Fruit fly (Drosophila melanogaster) whole organism, embryonic: ENCODE data around the gene Sec63.

ENCODE experiments used
- Adf1 ChIP-seq: fragments of 200-800 bp; sonication (Bioruptor generic); IDR thresholded peaks from 2 replicates; pipeline ENCODE4 v1.3.6; 2022; ENCODE audit warnings: missing biosample characterization, missing genetic modification characterization
- Antp ChIP-seq: fragments of 200-800 bp; sonication (Bioruptor generic); optimal IDR thresholded peaks from 3 replicates; lab custom pipeline; 2016; ENCODE audit warnings: missing biosample characterization, missing genetic modification characterization
- Atf3 ChIP-seq: fragments of 200-800 bp; sonication (Bioruptor generic); optimal IDR thresholded peaks from 3 replicates; lab custom pipeline; 2016; ENCODE audit warnings: missing biosample characterization, missing genetic modification characterization
- BtbVII ChIP-seq: fragments of 200-800 bp; sonication (Bioruptor generic); optimal IDR thresholded peaks from 3 replicates; lab custom pipeline; 2017; ENCODE audit warnings: missing biosample characterization, mild to moderate bottlenecking, missing genetic modification characterization
- CG10543 ChIP-seq: fragments of 200-800 bp; sonication (Bioruptor generic); optimal IDR thresholded peaks from 3 replicates; lab custom pipeline; 2017; ENCODE audit warnings: missing biosample characterization, mild to moderate bottlenecking, missing genetic modification characterization, moderate library complexity
- CG11560 ChIP-seq: fragments of 200-800 bp; sonication (Bioruptor generic); IDR thresholded peaks from 3 replicates; pipeline ENCODE4 v1.3.6; 2022; ENCODE audit warnings: missing biosample characterization, missing genetic modification characterization
- CG12219 ChIP-seq: fragments of 200-800 bp; sonication (Bioruptor generic); optimal IDR thresholded peaks from 3 replicates; lab custom pipeline; 2018; ENCODE audit warnings: missing biosample characterization, mild to moderate bottlenecking, missing genetic modification characterization
- CG13287 ChIP-seq: fragments of 200-800 bp; sonication (Bioruptor generic); IDR thresholded peaks from 2 replicates; pipeline ENCODE4 v1.3.6; 2022; ENCODE audit warnings: missing biosample characterization, missing genetic modification characterization; ENCODE audit not compliant: partially characterized antibody
- CG15601 ChIP-seq: fragments of 200-800 bp; sonication (Bioruptor generic); optimal IDR thresholded peaks from 3 replicates; lab custom pipeline; 2019; ENCODE audit warnings: missing biosample characterization, mild to moderate bottlenecking, missing genetic modification characterization, moderate library complexity
- CG15696 ChIP-seq: fragments of 200-800 bp; sonication (Bioruptor generic); optimal IDR thresholded peaks from 2 replicates; lab custom pipeline; 2019; ENCODE audit warnings: missing biosample characterization, mild to moderate bottlenecking, missing genetic modification characterization, moderate library complexity
- CG16779 ChIP-seq: fragments of 200-800 bp; sonication (Bioruptor generic); IDR thresholded peaks from 2 replicates; pipeline ENCODE4 v1.3.6; 2022; ENCODE audit warnings: missing biosample characterization, missing genetic modification characterization
- CG17359 ChIP-seq: fragments of 200-800 bp; sonication (Bioruptor generic); optimal IDR thresholded peaks from 3 replicates; lab custom pipeline; 2018; ENCODE audit warnings: missing biosample characterization, mild to moderate bottlenecking, missing genetic modification characterization, moderate library complexity
- CG32532 ChIP-seq: fragments of 200-800 bp; sonication (Bioruptor generic); IDR thresholded peaks from 2 replicates; pipeline ENCODE4 v1.3.6; 2022; ENCODE audit warnings: missing biosample characterization, missing genetic modification characterization
- CG4404 ChIP-seq: fragments of 200-800 bp; sonication (Bioruptor generic); IDR thresholded peaks from 2 replicates; pipeline ENCODE4 v1.3.6; 2022; ENCODE audit warnings: missing biosample characterization, missing genetic modification characterization
- CG6854 ChIP-seq: fragments of 200-800 bp; sonication (Bioruptor generic); optimal IDR thresholded peaks from 3 replicates; lab custom pipeline; 2017; ENCODE audit warnings: missing biosample characterization, mild to moderate bottlenecking, missing genetic modification characterization
- CG7271 ChIP-seq: fragments of 200-800 bp; sonication (Bioruptor generic); optimal IDR thresholded peaks from 2 replicates; lab custom pipeline; 2018; ENCODE audit warnings: missing biosample characterization, mild to moderate bottlenecking, missing genetic modification characterization, moderate library complexity
- CG8478 ChIP-seq: fragments of >200 bp; optimal IDR thresholded peaks from 2 replicates; lab custom pipeline; 2018
- Doc2 ChIP-seq: fragments of 200-800 bp; sonication (Bioruptor generic); IDR thresholded peaks from 2 replicates; pipeline ENCODE4 v1.3.6; 2022; ENCODE audit warnings: missing biosample characterization, missing genetic modification characterization
- Doc3 ChIP-seq: fragments of 200-800 bp; sonication (Bioruptor generic); IDR thresholded peaks from 3 replicates; pipeline ENCODE4 v1.3.6; 2022; ENCODE audit warnings: missing biosample characterization, missing genetic modification characterization; ENCODE audit not compliant: partially characterized antibody
- Eip74EF ChIP-seq, 2 experiments: fragments of 200-800 bp in 1 of 2; fragments of >200 bp in 1 of 2; sonication (Bioruptor generic) in 1 of 2; optimal IDR thresholded peaks; 2 replicates each; lab custom pipeline; 2017 to 2019; ENCODE audit warnings: missing biosample characterization in 2 of 2, missing genetic modification characterization in 2 of 2, mild to moderate bottlenecking in 1 of 2, moderate library complexity in 1 of 2
- Hmx ChIP-seq: fragments of 200-800 bp; sonication (Bioruptor generic); optimal IDR thresholded peaks from 2 replicates; lab custom pipeline; 2016; ENCODE audit warnings: missing biosample characterization, missing genetic modification characterization
- Jarid2 ChIP-seq: fragments of 200-800 bp; sonication (Bioruptor generic); optimal IDR thresholded peaks from 3 replicates; lab custom pipeline; 2017; ENCODE audit warnings: mild to moderate bottlenecking, missing biosample characterization, missing genetic modification reagents, missing genetic modification characterization
- NC2α ChIP-seq: fragments of 200-800 bp; sonication (Bioruptor generic); optimal IDR thresholded peaks from 2 replicates; lab custom pipeline; 2016; ENCODE audit warnings: missing biosample characterization, missing genetic modification characterization
- Oli ChIP-seq: fragments of 200-800 bp; sonication (Bioruptor generic); optimal IDR thresholded peaks from 2 replicates; lab custom pipeline; 2018; ENCODE audit warnings: missing biosample characterization, mild to moderate bottlenecking, missing genetic modification characterization, moderate library complexity
- Optix ChIP-seq: fragments of 200-800 bp; sonication (Bioruptor generic); IDR thresholded peaks from 3 replicates; pipeline ENCODE4 v1.3.6; 2022; ENCODE audit warnings: missing biosample characterization, missing genetic modification characterization
- Ravus ChIP-seq: fragments of 200-800 bp; sonication (Bioruptor generic); IDR thresholded peaks from 2 replicates; pipeline ENCODE4 v1.3.6; 2022; ENCODE audit warnings: missing biosample characterization, missing genetic modification characterization
- Ssrp ChIP-seq: fragments of 200-800 bp; sonication (Bioruptor generic); optimal IDR thresholded peaks from 2 replicates; lab custom pipeline; 2018; ENCODE audit warnings: missing biosample characterization, mild to moderate bottlenecking, missing genetic modification characterization, moderate library complexity
- Trl ChIP-seq, 3 experiments: fragments of >200 bp in 2 of 3; fragments of 200-800 bp in 1 of 3; sonication (Bioruptor generic) in 1 of 3; optimal IDR thresholded peaks; 2 replicates in 1 of 3; 3 replicates in 2 of 3; lab custom pipeline; 2016 to 2017; ENCODE audit warnings: missing biosample characterization in 1 of 3, missing genetic modification characterization in 1 of 3
- ab ChIP-seq: fragments of 200-800 bp; sonication (Bioruptor generic); optimal IDR thresholded peaks from 2 replicates; lab custom pipeline; 2016; ENCODE audit warnings: missing biosample characterization, missing genetic modification characterization
- ap ChIP-seq: fragments of 200-800 bp; sonication (Bioruptor generic); IDR thresholded peaks from 2 replicates; pipeline ENCODE4 v1.3.6; 2022; ENCODE audit warnings: missing biosample characterization, missing genetic modification characterization
- bbx ChIP-seq: fragments of 200-800 bp; sonication (Bioruptor generic); IDR thresholded peaks from 2 replicates; pipeline ENCODE4 v1.3.6; 2022; ENCODE audit warnings: missing biosample characterization, missing genetic modification characterization; ENCODE audit not compliant: partially characterized antibody
- corto ChIP-seq: fragments of 200-800 bp; sonication (Bioruptor generic); optimal IDR thresholded peaks from 2 replicates; lab custom pipeline; 2016; ENCODE audit warnings: missing biosample characterization, mild to moderate bottlenecking, missing genetic modification characterization, moderate library complexity
- grau ChIP-seq: fragments of 200-800 bp; optimal IDR thresholded peaks from 3 replicates; lab custom pipeline; 2019; ENCODE audit warnings: missing biosample characterization, mild to moderate bottlenecking, missing genetic modification characterization, moderate library complexity
- gro ChIP-seq: fragments of 200-800 bp; sonication (Bioruptor generic); optimal IDR thresholded peaks from 2 replicates; lab custom pipeline; 2016; ENCODE audit warnings: missing biosample characterization, missing genetic modification characterization
- her ChIP-seq: fragments of 200-800 bp; sonication (Bioruptor generic); optimal IDR thresholded peaks from 2 replicates; lab custom pipeline; 2016; ENCODE audit warnings: missing biosample characterization, missing genetic modification characterization
- hkb ChIP-seq, 2 experiments: fragments of 200-800 bp in 1 of 2; fragments of >200 bp in 1 of 2; sonication (Bioruptor generic) in 1 of 2; IDR thresholded peaks in 1 of 2; optimal IDR thresholded peaks in 1 of 2; 2 replicates each; pipeline versions ENCODE4 v1.3.6 to Lab custom; 2017 to 2022; ENCODE audit warnings: missing biosample characterization in 1 of 2, missing genetic modification characterization in 1 of 2
- jing ChIP-seq: fragments of 200-800 bp; sonication (Bioruptor generic); optimal IDR thresholded peaks from 2 replicates; lab custom pipeline; 2018; ENCODE audit warnings: missing biosample characterization, mild to moderate bottlenecking, missing genetic modification characterization
- kah ChIP-seq: fragments of 200-800 bp; sonication (Bioruptor generic); optimal IDR thresholded peaks from 2 replicates; lab custom pipeline; 2018; ENCODE audit warnings: missing biosample characterization, mild to moderate bottlenecking, missing genetic modification characterization
- knrl ChIP-seq: fragments of 200-800 bp; sonication (Bioruptor generic); IDR thresholded peaks from 3 replicates; pipeline ENCODE4 v1.3.6; 2022; ENCODE audit warnings: missing biosample characterization, missing genetic modification characterization; ENCODE audit not compliant: partially characterized antibody
- nau ChIP-seq: fragments of 200-800 bp; sonication (Bioruptor generic); optimal IDR thresholded peaks from 3 replicates; lab custom pipeline; 2017; ENCODE audit warnings: missing biosample characterization, mild to moderate bottlenecking, missing genetic modification characterization, missing genetic modification reagents
- nerfin-1 ChIP-seq: fragments of 200-800 bp; sonication (Bioruptor generic); optimal IDR thresholded peaks from 3 replicates; lab custom pipeline; 2019; ENCODE audit warnings: missing biosample characterization, mild to moderate bottlenecking, missing genetic modification characterization, moderate library complexity
- nom ChIP-seq: fragments of 200-800 bp; sonication (Bioruptor generic); optimal IDR thresholded peaks from 2 replicates; lab custom pipeline; 2017; ENCODE audit warnings: missing biosample characterization, missing genetic modification characterization, mild to moderate bottlenecking, moderate library complexity, missing genetic modification reagents
- pfk ChIP-seq: fragments of 200-800 bp; sonication (Bioruptor generic); optimal IDR thresholded peaks from 2 replicates; lab custom pipeline; 2018; ENCODE audit warnings: missing biosample characterization, mild to moderate bottlenecking, missing genetic modification characterization, moderate library complexity
- pho ChIP-seq: fragments of 200-800 bp; sonication (Bioruptor generic); optimal IDR thresholded peaks from 2 replicates; lab custom pipeline; 2016; ENCODE audit warnings: missing biosample characterization, missing genetic modification characterization
- pnt ChIP-seq: fragments of 200-800 bp; sonication (Bioruptor generic); optimal IDR thresholded peaks from 3 replicates; lab custom pipeline; 2016; ENCODE audit warnings: missing biosample characterization, missing genetic modification characterization
- ranshi ChIP-seq: fragments of 200-800 bp; sonication (Bioruptor generic); IDR thresholded peaks from 2 replicates; pipeline ENCODE4 v1.3.6; 2022; ENCODE audit warnings: missing biosample characterization, missing genetic modification characterization
- salm ChIP-seq: fragments of 200-800 bp; sonication (Bioruptor generic); optimal IDR thresholded peaks from 2 replicates; lab custom pipeline; 2018; ENCODE audit warnings: missing biosample characterization, mild to moderate bottlenecking, missing genetic modification characterization
- usp ChIP-seq: fragments of >200 bp; optimal IDR thresholded peaks from 2 replicates; lab custom pipeline; 2017; ENCODE audit warnings: missing biosample characterization, missing genetic modification characterization
- vfl ChIP-seq: fragments of 200-800 bp; sonication (Bioruptor generic); optimal IDR thresholded peaks from 2 replicates; lab custom pipeline; 2016; ENCODE audit warnings: missing biosample characterization, missing genetic modification characterization

Gene Sec63

dm6 chr3L:7360324-7360852 is at the start of gene Sec63 (continued):
- no peak for TF ChIP-seq hkb (optimal IDR thresholded peaks at IDR 0.05; lab: Kevin White, UChicago)
- peak; percentile 7; the same call in 1 of the 2 replicates for TF ChIP-seq hkb (GFP tag; IDR thresholded peaks at IDR 0.05; lab: Robert Waterston, UW)
- no peak for TF ChIP-seq nom (GFP tag; lab: Kevin White, UChicago)
- TF ChIP-seq CG10543, result peak; percentile 7
- peak; percentile 30 for TF ChIP-seq CG15696 (tag; lab: Kevin White, UChicago)
- peak; percentile 61 for TF ChIP-seq CG32532
- TF ChIP-seq her (GFP tag; lab: Kevin White, UChicago), result no peak
- TF ChIP-seq nerfin-1 (tag; lab: Kevin White, UChicago), result peak; percentile 21
- peak; percentile 50 for TF ChIP-seq CG15601 (tag; lab: Kevin White, UChicago)
- no peak for TF ChIP-seq Oli
- no peak for TF ChIP-seq Atf3 (GFP tag; lab: Kevin White, UChicago)
- TF ChIP-seq bbx (GFP tag; lab: Robert Waterston, UW), result peak; percentile 97
- no peak for TF ChIP-seq Eip74EF (GFP tag; optimal IDR thresholded peaks at IDR 0.05; lab: Kevin White, UChicago)
- 0 out of 2 replicates have a peak, but pooled peaks have one; percentile 32 for TF ChIP-seq ranshi (GFP tag; lab: Robert Waterston, UW)
- TF ChIP-seq grau, result peak; percentile 53
- no peak for TF ChIP-seq Optix
- TF ChIP-seq Antp (GFP tag; lab: Kevin White, UChicago), result peak; percentile 35
- no peak for TF ChIP-seq jing (GFP tag; lab: Kevin White, UChicago)
- no peak for TF ChIP-seq CG7271 (tag; lab: Kevin White, UChicago)
- peak; percentile 21 for TF ChIP-seq BtbVII (GFP tag; lab: Kevin White, UChicago)
- no peak for TF ChIP-seq corto (GFP tag; lab: Kevin White, UChicago)
- no peak for TF ChIP-seq salm (tag; lab: Kevin White, UChicago)
- TF ChIP-seq pho (GFP tag; lab: Kevin White, UChicago), result no peak
- no peak for TF ChIP-seq CG6854 (GFP tag; lab: Kevin White, UChicago)
- no peak for TF ChIP-seq Trl (optimal IDR thresholded peaks at IDR 0.05; lab: Kevin White, UChicago)
- TF ChIP-seq Trl (GFP tag; optimal IDR thresholded peaks at IDR 0.05; lab: Kevin White, UChicago), result no peak
- peak; percentile 70 for TF ChIP-seq Doc3 (GFP tag; lab: Robert Waterston, UW)
- no peak for TF ChIP-seq nau (GFP tag; lab: Kevin White, UChicago)
- TF ChIP-seq Ravus (GFP tag; lab: Robert Waterston, UW), result 0 out of 2 replicates have a peak, but pooled peaks have one; percentile 9
- TF ChIP-seq Ssrp (tag; lab: Kevin White, UChicago), result peak; percentile 42
- TF ChIP-seq CG16779 (GFP tag; lab: Robert Waterston, UW), result 0 out of 2 replicates have a peak, but pooled peaks have one; percentile 42
- TF ChIP-seq ab (GFP tag; lab: Kevin White, UChicago), result no peak
- TF ChIP-seq Adf1 (GFP tag; lab: Robert Waterston, UW), result 0 out of 2 replicates have a peak, but pooled peaks have one; percentile 3
- no peak for TF ChIP-seq Doc2 (GFP tag; lab: Robert Waterston, UW)
- TF ChIP-seq knrl, result peak; percentile 91
- TF ChIP-seq CG13287 (GFP tag; lab: Robert Waterston, UW), result peak; percentile 89
- no peak for TF ChIP-seq usp (GFP tag; lab: Kevin White, UChicago)
- peak; percentile 4 for TF ChIP-seq vfl (GFP tag; lab: Kevin White, UChicago)
- no peak for TF ChIP-seq Hmx (GFP tag; lab: Kevin White, UChicago)
- TF ChIP-seq gro (GFP tag; lab: Kevin White, UChicago), result peak; percentile 76
- no peak for TF ChIP-seq CG8478
- TF ChIP-seq pnt, result peak; percentile 34
- no peak for TF ChIP-seq NC2α
- no peak for TF ChIP-seq kah (GFP tag; lab: Kevin White, UChicago)
- TF ChIP-seq CG17359 (tag; lab: Kevin White, UChicago), result peak; percentile 49
- TF ChIP-seq ap (GFP tag; lab: Robert Waterston, UW), result peak; percentile 49; the same call in 1 of the 2 replicates
- TF ChIP-seq Jarid2 (GFP tag; lab: Kevin White, UChicago), result peak; percentile 6
- TF ChIP-seq CG12219, result no peak
- peak; percentile 93 for TF ChIP-seq pfk (GFP tag; lab: Kevin White, UChicago)
- TF ChIP-seq CG4404 (GFP tag; lab: Robert Waterston, UW), result no peak
- TF ChIP-seq CG11560 (tag; lab: Robert Waterston, UW), result no peak
